Fruit fly (Drosophila melanogaster) whole organism, embryonic: Measurements from ENCODE around the gene SclA.

Experiments
- CG1024 ChIP-seq: fragments of 200-800 bp; sonication (Bioruptor generic); IDR thresholded peaks from 2 replicates; pipeline ENCODE4 v1.3.6; 2022; ENCODE audit warnings: missing biosample characterization, missing genetic modification characterization
- CG2889 ChIP-seq: fragments of 200-800 bp; sonication (Bioruptor generic); IDR thresholded peaks from 3 replicates; pipeline ENCODE4 v1.3.6; 2022; ENCODE audit warnings: missing biosample characterization, missing genetic modification characterization
- CG3281 ChIP-seq: fragments of 200-800 bp; sonication (Bioruptor generic); optimal IDR thresholded peaks from 3 replicates; lab custom pipeline; 2017; ENCODE audit warnings: missing biosample characterization, mild to moderate bottlenecking, missing genetic modification characterization
- CG3995 ChIP-seq: fragments of 200-800 bp; sonication (Bioruptor generic); optimal IDR thresholded peaks from 3 replicates; lab custom pipeline; 2016; ENCODE audit warnings: missing biosample characterization, missing genetic modification characterization
- HmgD ChIP-seq: fragments of 200-800 bp; sonication (Bioruptor generic); optimal IDR thresholded peaks from 3 replicates; lab custom pipeline; 2016; ENCODE audit warnings: missing biosample characterization, missing genetic modification characterization
- nmo ChIP-seq: fragments of 200-800 bp; sonication (Bioruptor generic); optimal IDR thresholded peaks from 2 replicates; lab custom pipeline; 2018; ENCODE audit warnings: missing biosample characterization, mild to moderate bottlenecking, missing genetic modification characterization, moderate library complexity
- prd ChIP-seq, 3 experiments: fragments of >200 bp in 2 of 3; fragments of 200-800 bp in 1 of 3; sonication (Bioruptor generic) in 1 of 3; optimal IDR thresholded peaks in 2 of 3; IDR thresholded peaks in 1 of 3; 2 replicates in 2 of 3; 3 replicates in 1 of 3; pipeline versions ENCODE4 v1.3.6 to Lab custom; 2017 to 2022; ENCODE audit warnings: missing biosample characterization in 1 of 3, missing genetic modification characterization in 1 of 3
- pum ChIP-seq: fragments of 200-800 bp; sonication (Bioruptor generic); optimal IDR thresholded peaks from 2 replicates; lab custom pipeline; 2016; ENCODE audit warnings: missing biosample characterization, missing genetic modification characterization
- sisA ChIP-seq: fragments of 200-800 bp; sonication (Bioruptor generic); IDR thresholded peaks from 2 replicates; pipeline ENCODE4 v1.3.6; 2022; ENCODE audit warnings: missing biosample characterization, missing genetic modification characterization
- slp2 ChIP-seq: fragments of 200-800 bp; sonication (Bioruptor generic); optimal IDR thresholded peaks from 2 replicates; lab custom pipeline; 2016; ENCODE audit warnings: missing biosample characterization, missing genetic modification characterization

DNA sequence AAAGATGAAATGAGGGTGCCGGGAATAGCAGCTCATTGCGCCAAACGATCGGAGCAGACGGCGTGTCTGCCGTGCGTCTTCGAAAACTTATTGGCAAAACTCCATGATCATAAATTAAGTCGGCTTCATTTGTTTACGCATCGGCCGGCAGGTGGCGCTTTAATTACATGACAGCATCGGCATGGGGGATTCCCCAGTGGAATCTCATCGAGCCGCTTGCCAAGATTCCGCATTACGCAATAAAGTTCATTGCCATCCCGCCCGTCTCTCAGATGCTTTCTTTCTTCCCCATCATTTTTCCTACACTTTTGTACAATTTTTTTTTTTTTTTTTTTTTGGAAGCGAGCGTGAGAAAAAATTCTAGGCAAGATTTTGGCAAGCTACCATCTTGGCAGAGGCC, 38.8 kb downstream of the SclA start:
- TF ChIP-seq CG1024 (GFP tag; lab: Robert Waterston, UW) (no peak), CG3281 (no peak), prd (optimal IDR thresholded peaks at IDR 0.05; lab: Kevin White, UChicago) (no peak), prd (GFP tag; IDR thresholded peaks at IDR 0.05; lab: Robert Waterston, UW) (no peak), nmo (no peak), CG3995 (no peak), CG2889 (GFP tag; lab: Robert Waterston, UW) (no peak), slp2 (GFP tag; lab: Kevin White, UChicago) (no peak), pum (no peak), sisA (GFP tag; lab: Robert Waterston, UW) (no peak), HmgD (GFP tag; lab: Kevin White, UChicago) (no peak)
